Fruit fly (Drosophila melanogaster) whole organism, embryonic: ENCODE data around the gene RpS29.
A peak's percentile ranks its signal among the peaks of the same experiment; 100 is the strongest.

Experiments
- Awh ChIP-seq: fragments of 200-800 bp; sonication (Bioruptor generic); IDR thresholded peaks from 2 replicates; pipeline ENCODE4, ENCODE4 v1.3.6; 2022; ENCODE audit warnings: missing biosample characterization, missing genetic modification characterization
- CG10267 ChIP-seq: fragments of 200-800 bp; sonication (Bioruptor generic); optimal IDR thresholded peaks from 2 replicates; lab custom pipeline; 2018; ENCODE audit warnings: missing biosample characterization, mild to moderate bottlenecking, missing genetic modification characterization, moderate library complexity
- CG10959 ChIP-seq: fragments of 200-800 bp; sonication (Bioruptor generic); IDR thresholded peaks from 2 replicates; pipeline ENCODE4 v1.3.6; 2022; ENCODE audit warnings: missing biosample characterization, missing genetic modification characterization
- CG11504 ChIP-seq: fragments of 200-800 bp; sonication (Bioruptor generic); optimal IDR thresholded peaks from 3 replicates; lab custom pipeline; 2019; ENCODE audit warnings: missing biosample characterization, mild to moderate bottlenecking, missing genetic modification characterization, moderate library complexity
- CG14050 ChIP-seq: fragments of 200-800 bp; sonication (Bioruptor generic); IDR thresholded peaks from 3 replicates; pipeline ENCODE4 v1.3.6; 2022; ENCODE audit warnings: missing biosample characterization, missing genetic modification characterization
- CG1529 ChIP-seq: fragments of 200-800 bp; sonication (Bioruptor generic); optimal IDR thresholded peaks from 3 replicates; lab custom pipeline; 2018; ENCODE audit warnings: missing biosample characterization, missing genetic modification characterization
- CG15601 ChIP-seq: fragments of 200-800 bp; sonication (Bioruptor generic); optimal IDR thresholded peaks from 3 replicates; lab custom pipeline; 2019; ENCODE audit warnings: missing biosample characterization, mild to moderate bottlenecking, missing genetic modification characterization, moderate library complexity
- CG17361 ChIP-seq: fragments of 200-800 bp; sonication (Bioruptor generic); IDR thresholded peaks from 3 replicates; pipeline ENCODE4 v1.3.6; 2022; ENCODE audit warnings: missing biosample characterization, missing genetic modification characterization
- CG17829 ChIP-seq: fragments of 200-800 bp; optimal IDR thresholded peaks from 2 replicates; lab custom pipeline; 2019; ENCODE audit warnings: missing biosample characterization, mild to moderate bottlenecking, missing genetic modification characterization, moderate library complexity
- CG2116 ChIP-seq: fragments of 200-800 bp; sonication (Bioruptor generic); optimal IDR thresholded peaks from 3 replicates; lab custom pipeline; 2018; ENCODE audit warnings: missing biosample characterization, mild to moderate bottlenecking, missing genetic modification characterization
- CG30431 ChIP-seq: fragments of 200-800 bp; sonication (Bioruptor generic); optimal IDR thresholded peaks from 2 replicates; lab custom pipeline; 2017; ENCODE audit warnings: missing biosample characterization, missing genetic modification characterization
- CG3163 ChIP-seq: fragments of 200-800 bp; sonication (Bioruptor generic); optimal IDR thresholded peaks from 3 replicates; lab custom pipeline; 2016; ENCODE audit warnings: missing biosample characterization, missing genetic modification characterization
- CG3847 ChIP-seq: fragments of 200-800 bp; sonication (Bioruptor generic); IDR thresholded peaks from 2 replicates; pipeline ENCODE4 v1.3.6; 2022; ENCODE audit warnings: missing biosample characterization, missing genetic modification characterization
- CG5180 ChIP-seq: fragments of 200-800 bp; sonication (Bioruptor generic); optimal IDR thresholded peaks from 3 replicates; lab custom pipeline; 2017; ENCODE audit warnings: missing biosample characterization, missing genetic modification characterization, mild to moderate bottlenecking, moderate library complexity, missing genetic modification reagents
- CG6683 ChIP-seq: fragments of 200-800 bp; sonication (Bioruptor generic); optimal IDR thresholded peaks from 2 replicates; lab custom pipeline; 2017; ENCODE audit warnings: missing biosample characterization, mild to moderate bottlenecking, missing genetic modification characterization, missing genetic modification reagents
- CG8478 ChIP-seq: fragments of >200 bp; optimal IDR thresholded peaks from 2 replicates; lab custom pipeline; 2018
- CG8765 ChIP-seq: fragments of 200-800 bp; sonication (Bioruptor generic); IDR thresholded peaks from 2 replicates; pipeline ENCODE4 v1.3.6; 2022; ENCODE audit warnings: missing biosample characterization, missing genetic modification characterization
- CTCF ChIP-seq: fragments of 200-800 bp; sonication (Bioruptor generic); optimal IDR thresholded peaks from 2 replicates; lab custom pipeline; 2017; ENCODE audit warnings: missing biosample characterization, mild to moderate bottlenecking, missing genetic modification characterization, moderate library complexity
- CkIIα-i1 ChIP-seq: fragments of 200-800 bp; sonication (Bioruptor generic); IDR thresholded peaks from 2 replicates; pipeline ENCODE4 v1.3.6; 2022; ENCODE audit warnings: missing biosample characterization, missing genetic modification characterization
- Dad ChIP-seq: fragments of 200-800 bp; sonication (Bioruptor generic); optimal IDR thresholded peaks from 3 replicates; lab custom pipeline; 2016; ENCODE audit warnings: missing biosample characterization, missing genetic modification characterization
- Elba2 ChIP-seq: fragments of 200-800 bp; sonication (Bioruptor generic); optimal IDR thresholded peaks from 3 replicates; lab custom pipeline; 2016; ENCODE audit warnings: missing biosample characterization, missing genetic modification characterization
- GATAe ChIP-seq: fragments of 200-800 bp; sonication (Bioruptor generic); conservative IDR thresholded peaks from 2 replicates; pipeline ENCODE4 v1.3.6; 2022; ENCODE audit warnings: missing biosample characterization, missing genetic modification characterization
- Hmr ChIP-seq: fragments of 200-800 bp; sonication (Bioruptor generic); optimal IDR thresholded peaks from 3 replicates; lab custom pipeline; 2017; ENCODE audit warnings: mild to moderate bottlenecking, missing biosample characterization, missing genetic modification reagents, missing genetic modification characterization
- Hr39 ChIP-seq: fragments of >200 bp; optimal IDR thresholded peaks from 2 replicates; lab custom pipeline; 2017
- Kr ChIP-seq: fragments of 200-800 bp; sonication (Bioruptor generic); optimal IDR thresholded peaks from 2 replicates; lab custom pipeline; 2017; ENCODE audit warnings: missing biosample characterization, mild to moderate bottlenecking, missing genetic modification characterization
- MESR4 ChIP-seq: fragments of 200-800 bp; sonication (Bioruptor generic); optimal IDR thresholded peaks from 2 replicates; lab custom pipeline; 2018; ENCODE audit warnings: missing biosample characterization, mild to moderate bottlenecking, missing genetic modification characterization, moderate library complexity
- NC2β ChIP-seq: fragments of 200-800 bp; sonication (Bioruptor generic); optimal IDR thresholded peaks from 2 replicates; lab custom pipeline; 2016; ENCODE audit warnings: missing biosample characterization, missing genetic modification characterization
- Poxn ChIP-seq: fragments of 200-800 bp; sonication (Bioruptor generic); IDR thresholded peaks from 2 replicates; pipeline ENCODE4 v1.3.6; 2022; ENCODE audit warnings: missing biosample characterization, missing genetic modification characterization
- Rfx ChIP-seq: fragments of 200-800 bp; sonication (Bioruptor generic); IDR thresholded peaks from 2 replicates; pipeline ENCODE4 v1.3.6; 2022; ENCODE audit warnings: missing biosample characterization, missing genetic modification characterization
- Six4 ChIP-seq: fragments of 200-800 bp; sonication (Bioruptor generic); optimal IDR thresholded peaks from 2 replicates; lab custom pipeline; 2016; ENCODE audit warnings: missing biosample characterization, missing genetic modification characterization
- bowl ChIP-seq: fragments of 200-800 bp; sonication (Bioruptor generic); IDR thresholded peaks from 2 replicates; pipeline ENCODE4 v1.3.6; 2022; ENCODE audit warnings: missing biosample characterization, missing genetic modification characterization
- ci ChIP-seq: fragments of 200-800 bp; sonication (Bioruptor generic); IDR thresholded peaks from 3 replicates; pipeline ENCODE4 v1.3.6; 2022; ENCODE audit warnings: missing biosample characterization, missing genetic modification characterization
- dimm ChIP-seq: fragments of 200-800 bp; sonication (Bioruptor generic); IDR thresholded peaks from 2 replicates; pipeline ENCODE4 v1.3.6; 2022; ENCODE audit warnings: missing biosample characterization, missing genetic modification characterization
- ewg ChIP-seq: fragments of 200-800 bp; sonication (Bioruptor generic); optimal IDR thresholded peaks from 3 replicates; lab custom pipeline; 2017; ENCODE audit warnings: mild to moderate bottlenecking, missing biosample characterization, missing genetic modification reagents, missing genetic modification characterization
- ftz-f1 ChIP-seq: fragments of 200-800 bp; sonication (Bioruptor generic); optimal IDR thresholded peaks from 2 replicates; lab custom pipeline; 2016; ENCODE audit warnings: missing biosample characterization, missing genetic modification characterization
- gcm ChIP-seq: fragments of 200-800 bp; sonication (Bioruptor generic); optimal IDR thresholded peaks from 2 replicates; lab custom pipeline; 2019; ENCODE audit warnings: missing biosample characterization, mild to moderate bottlenecking, missing genetic modification characterization, moderate library complexity
- grn ChIP-seq: fragments of 200-800 bp; sonication (Bioruptor generic); optimal IDR thresholded peaks from 3 replicates; lab custom pipeline; 2017; ENCODE audit warnings: missing biosample characterization, missing genetic modification characterization
- inv ChIP-seq: fragments of 200-800 bp; sonication (Bioruptor generic); IDR thresholded peaks from 2 replicates; pipeline ENCODE4 v1.3.6; 2022; ENCODE audit warnings: missing biosample characterization, missing genetic modification characterization; ENCODE audit not compliant: partially characterized antibody
- lola ChIP-seq, 3 experiments: fragments of >200 bp in 2 of 3; fragments of 200-800 bp in 1 of 3; sonication (Bioruptor generic) in 1 of 3; optimal IDR thresholded peaks; 2 replicates each; lab custom pipeline; 2017 to 2019; ENCODE audit warnings: missing biosample characterization in 3 of 3, missing genetic modification characterization in 3 of 3, mild to moderate bottlenecking in 1 of 3, moderate library complexity in 1 of 3
- mam ChIP-seq: fragments of 200-800 bp; sonication (Bioruptor generic); optimal IDR thresholded peaks from 3 replicates; lab custom pipeline; 2016; ENCODE audit warnings: missing biosample characterization, missing genetic modification characterization
- pan ChIP-seq, 4 experiments: fragments of >200 bp in 3 of 4; fragments of 200-800 bp in 1 of 4; sonication (Bioruptor generic) in 1 of 4; optimal IDR thresholded peaks in 3 of 4; IDR thresholded peaks in 1 of 4; 2 replicates each; pipeline versions ENCODE4 v1.3.6 to Lab custom; 2017 to 2022; ENCODE audit warnings: missing biosample characterization in 2 of 4, missing genetic modification characterization in 2 of 4, mixed read lengths in 1 of 4
- phol ChIP-seq: fragments of 200-800 bp; sonication (Bioruptor generic); optimal IDR thresholded peaks from 3 replicates; lab custom pipeline; 2018; ENCODE audit warnings: missing biosample characterization, mild to moderate bottlenecking, missing genetic modification characterization, moderate library complexity
- ro ChIP-seq: fragments of 200-800 bp; sonication (Bioruptor generic); IDR thresholded peaks from 2 replicates; pipeline ENCODE4 v1.3.6; 2022; ENCODE audit warnings: missing biosample characterization, missing genetic modification characterization
- so ChIP-seq: fragments of 200-800 bp; sonication (Bioruptor generic); IDR thresholded peaks from 3 replicates; pipeline ENCODE4 v1.3.6; 2022; ENCODE audit warnings: missing biosample characterization, missing genetic modification characterization
- sqz ChIP-seq: fragments of 200-800 bp; sonication (Bioruptor generic); optimal IDR thresholded peaks from 3 replicates; lab custom pipeline; 2018; ENCODE audit warnings: missing biosample characterization, mild to moderate bottlenecking, missing genetic modification characterization
- tio ChIP-seq: fragments of 200-800 bp; sonication (Bioruptor generic); optimal IDR thresholded peaks from 2 replicates; lab custom pipeline; 2017; ENCODE audit warnings: missing biosample characterization, missing genetic modification characterization, inconsistent platforms
- tup ChIP-seq: fragments of 200-800 bp; sonication (Bioruptor generic); optimal IDR thresholded peaks from 2 replicates; lab custom pipeline; 2016; ENCODE audit warnings: missing biosample characterization, mild to moderate bottlenecking, missing genetic modification characterization, moderate library complexity
- unpg ChIP-seq: fragments of 200-800 bp; sonication (Bioruptor generic); optimal IDR thresholded peaks from 3 replicates; lab custom pipeline; 2018; ENCODE audit warnings: missing biosample characterization, mild to moderate bottlenecking, missing genetic modification characterization, moderate library complexity
- vfl ChIP-seq: fragments of 200-800 bp; sonication (Bioruptor generic); optimal IDR thresholded peaks from 2 replicates; lab custom pipeline; 2016; ENCODE audit warnings: missing biosample characterization, missing genetic modification characterization
- vvl ChIP-seq: fragments of 200-800 bp; sonication (Bioruptor generic); IDR thresholded peaks from 2 replicates; pipeline ENCODE4 v1.3.6; 2022; ENCODE audit warnings: missing biosample characterization, missing genetic modification characterization
- wor ChIP-seq: fragments of 200-800 bp; sonication (Bioruptor generic); IDR thresholded peaks from 2 replicates; pipeline ENCODE4 v1.3.6; 2022; ENCODE audit warnings: missing biosample characterization, missing genetic modification characterization
- yki ChIP-seq: fragments of >200 bp; optimal IDR thresholded peaks from 3 replicates; lab custom pipeline; 2018

The RpS29 gene

dm6 chr3R:9771519-9771972 lies 6.3 kb upstream of the RpS29 start, which contains the start of gene CG9471 (continued):
- TF ChIP-seq MESR4 (peak; percentile 26), NC2β (peak; percentile 89), CG8478 (lab: Kevin White, UChicago) (no peak), vfl (GFP tag; lab: Kevin White, UChicago) (peak; percentile 82), CTCF (GFP tag; lab: Kevin White, UChicago) (peak; percentile 26), Hr39 (lab: Kevin White, UChicago) (no peak), Poxn (GFP tag; lab: Robert Waterston, UW) (peak; percentile 73), mam (GFP tag; lab: Kevin White, UChicago) (peak; percentile 95), Hmr (peak; percentile 92), CG17361 (peak; percentile 93), vvl (GFP tag; lab: Robert Waterston, UW) (peak; percentile 97), Dad (GFP tag; lab: Kevin White, UChicago) (peak; percentile 75), tio (GFP tag; lab: Kevin White, UChicago) (no peak), sqz (GFP tag; lab: Kevin White, UChicago) (peak; percentile 80), GATAe (GFP tag; lab: Robert Waterston, UW) (peak; percentile 88), CG1529 (GFP tag; lab: Kevin White, UChicago) (peak; percentile 80), pan (optimal IDR thresholded peaks at IDR 0.05; lab: Kevin White, UChicago) (no peak), pan (GFP tag; optimal IDR thresholded peaks at IDR 0.05 in 1 of 2, IDR thresholded peaks at IDR 0.05 in 1 of 2) (peak in 1 of 2 experiments; percentile 95), ftz-f1 (GFP tag; lab: Kevin White, UChicago) (peak; percentile 29), bowl (peak; percentile 85), Kr (GFP tag; lab: Kevin White, UChicago) (no peak), ewg (GFP tag; lab: Kevin White, UChicago) (peak; percentile 69), CG10959 (peak; percentile 81), Awh (peak; percentile 90), gcm (GFP tag; lab: Kevin White, UChicago) (peak; percentile 94), CG14050 (GFP tag; lab: Robert Waterston, UW) (peak; percentile 90), Elba2 (GFP tag; lab: Kevin White, UChicago) (peak; percentile 54), CG3847 (GFP tag; lab: Robert Waterston, UW) (peak; percentile 89), inv (GFP tag; lab: Robert Waterston, UW) (no peak), phol (tag; lab: Kevin White, UChicago) (peak; percentile 89), grn (peak; percentile 82), wor (GFP tag; lab: Robert Waterston, UW) (peak; percentile 83), CG3163 (peak; percentile 57), CG17829 (tag; lab: Kevin White, UChicago) (peak; percentile 91), CkIIα-i1 (GFP tag; lab: Robert Waterston, UW) (no peak), so (GFP tag; lab: Robert Waterston, UW) (peak; percentile 84), CG10267 (peak; percentile 89), Rfx (GFP tag; lab: Robert Waterston, UW) (peak; percentile 93), CG2116 (GFP tag; lab: Kevin White, UChicago) (peak; percentile 69), ro (GFP tag; lab: Robert Waterston, UW) (peak; percentile 74), lola (GFP tag; optimal IDR thresholded peaks at IDR 0.05; lab: Kevin White, UChicago) (peak in 1 of 3 experiments; percentile 83), yki (lab: Kevin White, UChicago) (no peak), CG15601 (tag; lab: Kevin White, UChicago) (peak; percentile 87), tup (peak; percentile 77), unpg (peak; percentile 94), ci (peak; percentile 94), CG11504 (peak; percentile 92), CG5180 (peak; percentile 70), CG30431 (peak; percentile 72), CG8765 (GFP tag; lab: Robert Waterston, UW) (peak; percentile 70; the same call in 1 of the 2 replicates), CG6683 (peak; percentile 85), Six4 (GFP tag; lab: Kevin White, UChicago) (peak; percentile 88), dimm (GFP tag; lab: Robert Waterston, UW) (peak; percentile 68; the same call in 1 of the 2 replicates)
